Fruit fly (Drosophila melanogaster): Measurements from ENCODE around the gene Inx2.

The Inx2 gene

DNA sequence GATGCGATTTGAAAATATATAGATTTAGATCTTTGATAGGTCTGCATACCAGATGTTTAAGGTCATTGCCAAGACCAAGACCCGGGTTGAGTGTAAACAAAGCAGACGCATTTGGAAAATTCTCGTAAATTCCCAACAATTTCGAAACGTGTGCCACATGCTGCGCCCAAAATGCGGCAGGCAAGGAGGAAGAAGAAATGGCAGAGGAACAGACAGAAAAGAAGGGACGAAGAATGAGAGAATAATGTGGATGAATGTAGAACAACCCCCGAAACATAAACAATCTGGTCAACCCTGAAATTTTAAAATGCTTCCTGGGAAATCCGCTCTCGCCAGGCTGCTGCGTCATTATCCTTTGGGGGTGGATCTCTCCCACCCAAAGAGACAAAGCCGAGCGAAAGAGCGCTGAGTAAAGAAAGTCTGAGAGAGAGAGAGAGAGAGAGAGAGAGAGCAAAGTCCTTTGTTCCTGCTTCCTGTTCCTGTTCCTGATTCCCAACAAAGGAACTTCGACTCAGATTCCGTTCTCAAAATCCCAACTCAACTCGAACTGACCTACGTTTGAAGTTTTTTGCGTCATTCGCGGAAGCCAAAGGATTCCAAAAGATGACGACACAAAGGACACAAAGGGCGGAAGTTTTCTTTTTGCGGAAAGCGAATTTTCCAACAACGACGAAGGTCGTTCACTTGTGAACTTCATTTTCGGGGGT is 9.7 kb upstream of the Inx2 start (continued):
- TF ChIP-seq ab (GFP tag; optimal IDR thresholded peaks at IDR 0.05) (no peak), odd (GFP tag; optimal IDR thresholded peaks at IDR 0.05) (no peak), CG5245 (GFP tag; optimal IDR thresholded peaks at IDR 0.05) (no peak), ato (GFP tag; IDR thresholded peaks at IDR 0.05; ENCODE audit: partially characterized antibody) (no peak), Hr78 (GFP tag; optimal IDR thresholded peaks at IDR 0.05) (no peak), NfI (GFP tag; optimal IDR thresholded peaks at IDR 0.05) (no peak), Ets65A (GFP tag) (no peak), Hmx (GFP tag; optimal IDR thresholded peaks at IDR 0.05) (no peak), ase (GFP tag; IDR thresholded peaks at IDR 0.05) (no peak), CG3281 (GFP tag; optimal IDR thresholded peaks at IDR 0.05) (no peak), GATAe (GFP tag; conservative IDR thresholded peaks at IDR 0.05) (no peak), yki (optimal IDR thresholded peaks at IDR 0.05) (peak; percentile 62), Dfd (GFP tag; optimal IDR thresholded peaks at IDR 0.05) (no peak), z (GFP tag; IDR thresholded peaks at IDR 0.05) (peak; percentile 79), Opbp (GFP tag; IDR thresholded peaks at IDR 0.05; ENCODE audit: partially characterized antibody) (no peak), CG34224 (GFP tag; IDR thresholded peaks at IDR 0.05; ENCODE audit: partially characterized antibody) (0 out of 3 replicates have a peak, but pooled peaks have one; percentile 27), MTF-1 (GFP tag; optimal IDR thresholded peaks at IDR 0.05; ENCODE audit: borderline replicate concordance) (no peak), CG12942 (GFP tag; optimal IDR thresholded peaks at IDR 0.05) (no peak), wor (GFP tag; IDR thresholded peaks at IDR 0.05) (no peak), CG11247 (GFP tag; IDR thresholded peaks at IDR 0.05) (no peak), danr (GFP tag; IDR thresholded peaks at IDR 0.05) (no peak), sna (GFP tag; IDR thresholded peaks at IDR 0.05; ENCODE audit: partially characterized antibody) (no peak), CG3163 (GFP tag; optimal IDR thresholded peaks at IDR 0.05) (peak; percentile 10), scrt (GFP tag; optimal IDR thresholded peaks at IDR 0.05) (no peak), Doc2 (GFP tag; IDR thresholded peaks at IDR 0.05) (no peak), Kr (GFP tag; optimal IDR thresholded peaks at IDR 0.05) (peak; percentile 55), Eip74EF (GFP tag; optimal IDR thresholded peaks at IDR 0.05) (no peak), CG5953 (GFP tag; IDR thresholded peaks at IDR 0.05) (no peak), seq (GFP tag; IDR thresholded peaks at IDR 0.05) (0 out of 2 replicates have a peak, but pooled peaks have one; percentile 43), CG7987 (GFP tag; optimal IDR thresholded peaks at IDR 0.05) (no peak), pfk (GFP tag; optimal IDR thresholded peaks at IDR 0.05) (peak; percentile 89), CG17328 (GFP tag; IDR thresholded peaks at IDR 0.05) (no peak), CG15601 (tag; optimal IDR thresholded peaks at IDR 0.05) (no peak), luna (GFP tag; optimal IDR thresholded peaks at IDR 0.05) (no peak), Vsx1 (GFP tag; optimal IDR thresholded peaks at IDR 0.05) (no peak), nerfin-1 (tag; optimal IDR thresholded peaks at IDR 0.05) (peak; percentile 94), fd3F (GFP tag; optimal IDR thresholded peaks at IDR 0.05) (no peak), maf-S (GFP tag; optimal IDR thresholded peaks at IDR 0.05) (no peak), CG9876 (GFP tag; optimal IDR thresholded peaks at IDR 0.05) (no peak), sima (GFP tag; optimal IDR thresholded peaks at IDR 0.05) (no peak), Stat92E (GFP tag; optimal IDR thresholded peaks at IDR 0.05) (peak in 1 of 3 experiments; percentile 18), wek (GFP tag; optimal IDR thresholded peaks at IDR 0.05) (no peak), cato (GFP tag; optimal IDR thresholded peaks at IDR 0.05; ENCODE audit: borderline replicate concordance) (no peak), emc (GFP tag; optimal IDR thresholded peaks at IDR 0.05) (no peak), Optix (GFP tag; IDR thresholded peaks at IDR 0.05) (no peak), nerfin-2 (GFP tag; IDR thresholded peaks at IDR 0.05; ENCODE audit: partially characterized antibody) (no peak), ci (GFP tag; IDR thresholded peaks at IDR 0.05) (no peak), CG18764 (GFP tag; optimal IDR thresholded peaks at IDR 0.05) (no peak), psq (GFP tag; optimal IDR thresholded peaks at IDR 0.05) (peak; percentile 26), CG14014 (GFP tag; IDR thresholded peaks at IDR 0.05) (no peak)
